Worm (Caenorhabditis elegans) whole organism, L1 larva: ENCODE results near the gene Y58A7A.4.

Experiments
- lin-13 ChIP-seq: fragments of 150-350 bp; optimal IDR thresholded peaks from 2 replicates; lab custom pipeline; 2014; ENCODE audit warnings: missing biosample characterization, missing genetic modification reagents, missing genetic modification characterization
- snu-23 ChIP-seq: sonication (generic microtip); optimal IDR thresholded peaks from 2 replicates; lab custom pipeline; 2016; ENCODE audit warnings: missing genetic modification characterization, missing compliant biosample characterization

ce11 chrV:5069440-5069839, 15.4 kb downstream of the Y58A7A.4 start, which contains the start of gene Y58A7A.1:
- TF ChIP-seq lin-13 (GFP tag; lab: Kevin White, UChicago) = no peak
- no peak for TF ChIP-seq snu-23
